Worm (Caenorhabditis elegans): Measurements from ENCODE around the gene C38H2.3.

The C38H2.3 gene

DNA sequence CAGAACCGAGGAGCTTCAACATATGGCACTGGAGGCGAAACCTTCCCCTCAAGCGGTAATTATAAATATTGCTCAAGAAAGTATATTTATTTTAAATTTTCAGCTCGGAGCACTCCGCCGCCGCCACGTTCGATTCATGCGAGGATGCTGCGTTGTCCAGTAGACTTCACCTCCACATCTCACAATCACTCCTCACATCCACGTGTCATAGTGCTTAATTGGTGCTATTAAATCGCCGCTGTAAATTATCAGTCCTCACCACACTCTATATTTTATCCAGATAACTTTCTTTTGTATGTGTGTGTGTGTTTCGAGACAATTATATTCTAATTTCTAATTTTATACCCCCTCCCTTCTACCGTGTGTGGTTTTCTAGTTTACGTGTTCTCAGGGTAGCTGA lies 31.8 kb downstream of the C38H2.3 start:
- TF ChIP-seq crh-2 (tag; optimal IDR thresholded peaks at IDR 0.05), result peak; percentile 25
- no peak for TF ChIP-seq ztf-1 (GFP tag; conservative IDR thresholded peaks at IDR 0.05)

DNA sequence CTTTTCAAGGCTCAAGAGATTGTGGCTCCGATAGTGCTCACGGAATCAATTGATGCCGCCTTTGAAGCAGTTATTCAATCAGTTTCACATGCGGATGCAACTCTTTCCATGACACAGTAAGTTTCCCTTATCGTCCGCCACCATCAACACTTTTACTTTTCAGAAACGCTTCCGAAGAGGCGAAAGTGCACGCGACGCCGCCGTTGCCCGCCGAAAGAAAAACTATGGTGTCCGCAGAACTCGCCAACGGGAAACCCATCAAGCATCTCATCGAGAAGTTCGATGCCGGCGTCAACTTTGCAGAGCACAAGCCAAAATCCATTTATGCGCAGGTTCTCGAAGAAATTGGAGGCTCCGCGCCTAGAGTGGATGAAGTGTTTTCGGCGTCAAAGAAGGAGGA lies 33.0 kb downstream of the C38H2.3 start:
- no peak for TF ChIP-seq nhr-10 (tag; optimal IDR thresholded peaks at IDR 0.05)
- no peak for TF ChIP-seq nhr-77 (tag; optimal IDR thresholded peaks at IDR 0.05)
- no peak for TF ChIP-seq Y55F3AM.14 (GFP tag; optimal IDR thresholded peaks at IDR 0.05)
- TF ChIP-seq skn-1 (tag; optimal IDR thresholded peaks at IDR 0.05), result no peak
- no peak for TF ChIP-seq nhr-11 (tag; optimal IDR thresholded peaks at IDR 0.05)

DNA sequence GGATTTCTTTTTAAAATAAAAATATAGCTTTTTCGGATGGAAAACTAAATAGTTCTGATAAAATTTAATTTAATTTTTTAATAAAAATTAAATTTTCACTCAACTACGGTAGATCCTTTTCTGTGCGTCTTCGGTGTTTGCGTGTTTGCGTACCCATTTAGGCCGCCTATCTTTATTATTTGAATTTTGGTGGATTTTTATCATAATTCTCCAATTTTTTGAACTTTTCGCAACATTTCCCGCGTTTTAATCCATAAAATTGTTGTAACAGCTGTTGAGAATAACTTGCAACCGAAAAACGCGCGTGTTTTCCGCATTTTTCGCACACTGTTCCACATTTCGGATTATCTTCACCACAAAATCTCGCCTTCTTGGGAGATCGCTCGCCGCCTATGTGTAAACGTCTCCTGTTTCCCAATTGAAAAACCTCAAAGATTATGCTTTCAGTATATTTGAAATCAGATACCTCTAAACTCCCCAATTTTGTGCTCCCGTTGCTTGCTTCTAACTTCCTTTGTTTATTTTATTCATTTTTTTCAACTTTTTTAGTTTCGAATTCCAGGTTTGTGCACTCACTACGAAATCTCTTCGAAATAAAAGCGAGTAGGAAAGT lies 34.7 kb downstream of the C38H2.3 start, which contains the start of gene T07C4.3:
TSS of gene T07C4.3 (plus strand) at position 563 of the 613 bp plus-strand sequence.
- no peak for TF ChIP-seq mbf-1 (tag; optimal IDR thresholded peaks at IDR 0.05)
- TF ChIP-seq nhr-129 (tag; optimal IDR thresholded peaks at IDR 0.05), result no peak
- TF ChIP-seq aly-2 (tag; optimal IDR thresholded peaks at IDR 0.05), result no peak
- TF ChIP-seq mab-5 (tag; optimal IDR thresholded peaks at IDR 0.05), result no peak
- TF ChIP-seq nhr-11 (tag; optimal IDR thresholded peaks at IDR 0.05), result no peak
- no peak for TF ChIP-seq sma-9 (GFP tag; optimal IDR thresholded peaks at IDR 0.05)
- TF ChIP-seq sma-9 (tag; optimal IDR thresholded peaks at IDR 0.05), result no peak
- TF ChIP-seq fos-1 (tag; optimal IDR thresholded peaks at IDR 0.05), result no peak
- no peak for TF ChIP-seq F13H6.1 (tag; optimal IDR thresholded peaks at IDR 0.05)
- TF ChIP-seq ZK546.5 (tag; optimal IDR thresholded peaks at IDR 0.05), result no peak
- no peak for TF ChIP-seq elt-1 (tag; optimal IDR thresholded peaks at IDR 0.05)
- no peak for TF ChIP-seq unc-55 (GFP tag; optimal IDR thresholded peaks at IDR 0.05)
- TF ChIP-seq alr-1 (tag; optimal IDR thresholded peaks at IDR 0.05), result no peak
- TF ChIP-seq skn-1 (tag; optimal IDR thresholded peaks at IDR 0.05), result no peak
- no peak for TF ChIP-seq sma-3 (GFP tag; optimal IDR thresholded peaks at IDR 0.05)
- no peak for TF ChIP-seq lin-11 (tag; optimal IDR thresholded peaks at IDR 0.05)
- no peak for TF ChIP-seq nhr-23 (tag; optimal IDR thresholded peaks at IDR 0.05)
- no peak for TF ChIP-seq ztf-4 (tag; optimal IDR thresholded peaks at IDR 0.05)
- TF ChIP-seq nhr-12 (tag; optimal IDR thresholded peaks at IDR 0.05), result no peak
- TF ChIP-seq lin-13 (GFP tag; optimal IDR thresholded peaks at IDR 0.05), result no peak
- TF ChIP-seq gmeb-1 (tag; optimal IDR thresholded peaks at IDR 0.05), result no peak

DNA sequence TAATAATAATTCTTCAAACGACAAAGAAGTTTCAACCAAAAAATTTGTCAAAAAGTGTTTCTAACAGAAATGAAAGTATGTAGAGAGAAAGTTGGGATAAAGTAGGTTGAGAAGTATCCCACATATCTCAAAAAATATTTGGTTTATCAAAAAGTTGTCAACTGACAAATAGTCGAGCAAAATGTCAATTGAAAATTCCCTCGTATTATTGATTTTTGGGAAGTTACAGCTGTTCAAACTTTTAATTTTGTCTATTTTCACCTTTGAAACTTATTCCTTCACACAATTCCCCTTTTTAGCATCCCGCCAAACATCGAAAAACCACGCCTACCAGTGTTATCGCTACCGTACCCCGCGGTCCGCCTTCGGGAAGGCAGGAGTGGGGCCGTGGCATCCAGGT lies 39.3 kb downstream of the C38H2.3 start, which contains the start of gene tbx-8:
TSS of gene tbx-8 (plus strand) at position 301 of the 400 bp plus-strand sequence.
- TF ChIP-seq nhr-6 (tag; optimal IDR thresholded peaks at IDR 0.05), result no peak
- no peak for TF ChIP-seq snpc-4 (tag; optimal IDR thresholded peaks at IDR 0.05)
- no peak for TF ChIP-seq ZK546.5 (tag; optimal IDR thresholded peaks at IDR 0.05)
- TF ChIP-seq aly-2 (tag; optimal IDR thresholded peaks at IDR 0.05), result no peak
- TF ChIP-seq mdl-1 (tag; optimal IDR thresholded peaks at IDR 0.05), result no peak
- TF ChIP-seq Y55F3AM.14 (GFP tag; optimal IDR thresholded peaks at IDR 0.05), result no peak
- no peak for TF ChIP-seq nhr-77 (tag; optimal IDR thresholded peaks at IDR 0.05)
- no peak for TF ChIP-seq ztf-4 (tag; optimal IDR thresholded peaks at IDR 0.05)
- TF ChIP-seq nhr-237 (tag; optimal IDR thresholded peaks at IDR 0.05), result no peak
- TF ChIP-seq C34F6.9 (tag; optimal IDR thresholded peaks at IDR 0.05), result no peak
- no peak for TF ChIP-seq unc-39 (tag; optimal IDR thresholded peaks at IDR 0.05)
- TF ChIP-seq ama-1 (optimal IDR thresholded peaks at IDR 0.05), result no peak
- TF ChIP-seq nhr-11 (tag; optimal IDR thresholded peaks at IDR 0.05), result no peak
- no peak for TF ChIP-seq F13H6.1 (tag; optimal IDR thresholded peaks at IDR 0.05)
- TF ChIP-seq nhr-25 (tag; optimal IDR thresholded peaks at IDR 0.05), result no peak
- TF ChIP-seq sma-3 (GFP tag; optimal IDR thresholded peaks at IDR 0.05), result no peak
- TF ChIP-seq elt-3 (tag; optimal IDR thresholded peaks at IDR 0.05), result no peak
- TF ChIP-seq sma-9 (GFP tag; optimal IDR thresholded peaks at IDR 0.05), result no peak
- TF ChIP-seq sma-9 (tag; optimal IDR thresholded peaks at IDR 0.05), result no peak
- no peak for TF ChIP-seq gmeb-1 (tag; optimal IDR thresholded peaks at IDR 0.05)
- TF ChIP-seq lin-39 (tag; optimal IDR thresholded peaks at IDR 0.05), result no peak

DNA sequence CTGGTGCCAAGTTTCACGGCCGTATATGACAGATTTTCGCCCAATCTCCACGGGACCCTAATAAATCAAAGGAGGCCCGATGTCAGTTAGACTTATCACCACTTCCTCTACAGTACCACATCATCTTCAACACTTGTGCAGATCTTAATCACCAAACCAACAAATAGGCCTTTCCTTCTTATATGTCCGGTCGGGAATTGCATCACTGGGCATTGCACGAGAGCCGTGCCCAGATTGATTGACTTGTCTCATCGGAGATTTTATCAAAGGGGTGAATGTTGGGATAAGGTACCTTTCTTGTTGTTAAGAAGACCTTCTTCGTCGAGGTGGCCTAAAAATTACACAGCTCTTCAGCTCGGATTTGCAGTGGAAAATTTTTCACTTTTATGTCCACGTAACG lies 41.6 kb downstream of the C38H2.3 start:
- TF ChIP-seq crh-2 (tag; optimal IDR thresholded peaks at IDR 0.05) (no peak), nhr-12 (tag; optimal IDR thresholded peaks at IDR 0.05) (no peak), ama-1 (optimal IDR thresholded peaks at IDR 0.05) (no peak), gmeb-1 (tag; optimal IDR thresholded peaks at IDR 0.05) (no peak), ztf-4 (tag; optimal IDR thresholded peaks at IDR 0.05) (no peak), Y55F3AM.14 (GFP tag; optimal IDR thresholded peaks at IDR 0.05) (no peak), ztf-11 (tag; optimal IDR thresholded peaks at IDR 0.05) (no peak), unc-39 (tag; optimal IDR thresholded peaks at IDR 0.05) (no peak), snpc-4 (tag; optimal IDR thresholded peaks at IDR 0.05) (no peak), aly-2 (tag; optimal IDR thresholded peaks at IDR 0.05) (no peak), nhr-25 (tag; optimal IDR thresholded peaks at IDR 0.05) (no peak), nhr-11 (tag; optimal IDR thresholded peaks at IDR 0.05) (no peak), F13H6.1 (tag; optimal IDR thresholded peaks at IDR 0.05) (no peak), nhr-21 (tag; optimal IDR thresholded peaks at IDR 0.05) (no peak), nhr-237 (tag; optimal IDR thresholded peaks at IDR 0.05) (no peak), ceh-82 (tag; optimal IDR thresholded peaks at IDR 0.05) (no peak), peb-1 (tag; optimal IDR thresholded peaks at IDR 0.05) (no peak), sem-4 (tag; optimal IDR thresholded peaks at IDR 0.05) (no peak), lin-13 (GFP tag; optimal IDR thresholded peaks at IDR 0.05) (no peak)

Measured in whole organism, L2 larva.